Fruit fly (Drosophila melanogaster): ENCODE results near the gene Afti.

The Afti gene

DNA sequence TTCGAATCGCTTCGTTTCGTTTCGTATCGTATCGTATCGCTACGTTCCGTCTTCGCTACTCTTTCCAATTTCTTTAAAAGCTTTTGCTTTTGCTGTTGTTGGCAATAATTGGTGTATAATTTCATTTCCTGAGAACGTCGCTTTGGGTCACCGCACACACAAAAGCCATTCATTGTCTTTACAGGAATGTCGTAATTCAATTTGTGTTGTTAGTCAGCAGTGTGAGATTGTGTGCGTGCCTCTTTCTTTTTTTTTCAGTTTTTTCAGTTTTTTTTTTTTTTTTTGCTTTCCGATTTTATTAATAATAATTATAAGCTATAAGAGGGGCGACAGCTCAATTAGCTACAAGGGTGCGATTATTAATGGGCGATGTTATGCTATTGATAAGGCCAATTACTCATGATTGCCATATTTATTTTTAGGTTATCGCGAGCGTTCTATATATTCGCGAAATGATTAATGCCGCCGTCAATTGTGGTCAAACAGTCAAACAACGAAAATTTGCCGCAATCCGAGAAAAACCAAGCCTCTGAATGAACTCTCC is 44.7 kb upstream of the Afti start:
- no peak for TF ChIP-seq Myc (optimal IDR thresholded peaks at IDR 0.05)
- TF ChIP-seq HLH106 (tag; optimal IDR thresholded peaks at IDR 0.05): no peak
- no peak for TF ChIP-seq ey (GFP tag; optimal IDR thresholded peaks at IDR 0.05)
- no peak for TF ChIP-seq OdsH (GFP tag; optimal IDR thresholded peaks at IDR 0.05)
- no peak for TF ChIP-seq Jra (GFP tag; optimal IDR thresholded peaks at IDR 0.05)
- TF ChIP-seq jim (GFP tag; optimal IDR thresholded peaks at IDR 0.05): no peak
- TF ChIP-seq Sp1 (GFP tag; optimal IDR thresholded peaks at IDR 0.05): no peak
- no peak for TF ChIP-seq dsf (GFP tag; optimal IDR thresholded peaks at IDR 0.05; ENCODE audit: borderline replicate concordance)
- peak; percentile 2 for TF ChIP-seq rgr (GFP tag; optimal IDR thresholded peaks at IDR 0.05)
- TF ChIP-seq brk (GFP tag; optimal IDR thresholded peaks at IDR 0.05): no peak
- TF ChIP-seq Hr83 (GFP tag; optimal IDR thresholded peaks at IDR 0.05; ENCODE audit: poor library complexity, severe bottlenecking): no peak
- TF ChIP-seq Vsx2 (GFP tag; optimal IDR thresholded peaks at IDR 0.05; ENCODE audit: partially characterized antibody): peak; percentile 28
- TF ChIP-seq GATAd (GFP tag; optimal IDR thresholded peaks at IDR 0.05): no peak

dm6 chr3R:14370199-14370933 is 43.9 kb upstream of the Afti start:
- TF ChIP-seq usp (GFP tag; optimal IDR thresholded peaks at IDR 0.05) (no peak), br (GFP tag; optimal IDR thresholded peaks at IDR 0.05) (peak; percentile 95), lola (GFP tag; optimal IDR thresholded peaks at IDR 0.05) (no peak), Dif (GFP tag; optimal IDR thresholded peaks at IDR 0.05; ENCODE audit: partially characterized antibody) (peak; percentile 28), fru (GFP tag; optimal IDR thresholded peaks at IDR 0.05) (peak; percentile 94), jim (GFP tag; optimal IDR thresholded peaks at IDR 0.05) (no peak), Rel (GFP tag; optimal IDR thresholded peaks at IDR 0.05) (peak; percentile 76), Rel (tag; optimal IDR thresholded peaks at IDR 0.05) (no peak), GATAd (GFP tag; optimal IDR thresholded peaks at IDR 0.05) (no peak), dmrt93B (GFP tag; optimal IDR thresholded peaks at IDR 0.05) (peak; percentile 84), dsf (GFP tag; optimal IDR thresholded peaks at IDR 0.05; ENCODE audit: borderline replicate concordance) (peak; percentile 40), rgr (GFP tag; optimal IDR thresholded peaks at IDR 0.05) (peak; percentile 95), Jra (GFP tag; optimal IDR thresholded peaks at IDR 0.05) (peak; percentile 64), Sp1 (GFP tag; optimal IDR thresholded peaks at IDR 0.05) (peak; percentile 92), brk (GFP tag; optimal IDR thresholded peaks at IDR 0.05) (peak; percentile 91), CrebA (GFP tag; optimal IDR thresholded peaks at IDR 0.05; ENCODE audit: borderline replicate concordance) (peak; percentile 55), N (GFP tag; optimal IDR thresholded peaks at IDR 0.05) (no peak), Hr83 (GFP tag; optimal IDR thresholded peaks at IDR 0.05; ENCODE audit: poor library complexity, severe bottlenecking) (no peak), sage (GFP tag; optimal IDR thresholded peaks at IDR 0.05) (peak; percentile 82), tai (GFP tag; optimal IDR thresholded peaks at IDR 0.05) (peak; percentile 77), foxo (GFP tag; optimal IDR thresholded peaks at IDR 0.05) (peak; percentile 63 to 96), Vsx2 (GFP tag; optimal IDR thresholded peaks at IDR 0.05; ENCODE audit: partially characterized antibody) (no peak), HLH106 (tag; optimal IDR thresholded peaks at IDR 0.05) (peak; percentile 82), OdsH (GFP tag; optimal IDR thresholded peaks at IDR 0.05) (peak; percentile 94), psq (GFP tag; optimal IDR thresholded peaks at IDR 0.05) (peak; percentile 87), sv (GFP tag; optimal IDR thresholded peaks at IDR 0.05) (peak; percentile 71), Mio (GFP tag; optimal IDR thresholded peaks at IDR 0.05) (peak; percentile 57), Dfd (GFP tag; optimal IDR thresholded peaks at IDR 0.05) (peak; percentile 5), Abd-B (GFP tag; optimal IDR thresholded peaks at IDR 0.05) (no peak), CG9705 (GFP tag; optimal IDR thresholded peaks at IDR 0.05) (no peak), Hnf4 (GFP tag; optimal IDR thresholded peaks at IDR 0.05) (peak; percentile 94), Hr78 (GFP tag; optimal IDR thresholded peaks at IDR 0.05) (no peak), ey (GFP tag; optimal IDR thresholded peaks at IDR 0.05) (peak; percentile 94), Myc (optimal IDR thresholded peaks at IDR 0.05) (no peak), woc (GFP tag; optimal IDR thresholded peaks at IDR 0.05) (peak; percentile 81), dl (GFP tag; optimal IDR thresholded peaks at IDR 0.05; ENCODE audit: insufficient read depth in 1 of 2, partially characterized antibody in 2 of 2) (no peak), CG32264 (GFP tag; optimal IDR thresholded peaks at IDR 0.05) (peak; percentile 72), h (GFP tag; optimal IDR thresholded peaks at IDR 0.05) (peak; percentile 94), pan (optimal IDR thresholded peaks at IDR 0.05) (no peak)
